Fruit fly (Drosophila melanogaster): ENCODE results near the gene CG12182.

DNA sequence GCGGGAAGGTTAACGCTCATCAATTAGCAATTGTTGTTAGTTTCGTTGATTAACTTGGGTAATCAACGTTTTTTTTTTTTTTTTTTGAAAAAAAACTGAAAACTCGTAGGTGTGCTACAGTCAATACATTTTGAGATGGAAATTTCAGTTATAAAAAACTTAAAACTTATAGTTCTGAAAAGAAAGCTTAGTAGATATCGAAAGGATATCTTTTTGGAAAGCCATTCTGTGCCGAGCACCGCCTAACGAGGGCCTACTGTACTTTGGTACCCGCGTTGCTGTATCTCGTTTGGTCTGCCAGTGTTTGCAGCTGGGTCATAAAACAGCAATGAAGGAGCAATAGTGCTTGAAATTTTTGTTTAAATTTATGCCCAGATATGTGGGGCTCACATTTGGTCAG, 27.4 kb downstream of the CG12182 start:
- TF ChIP-seq usp (GFP tag; optimal IDR thresholded peaks at IDR 0.05) (no peak), Dll (optimal IDR thresholded peaks at IDR 0.05) (no peak), EcR (GFP tag; optimal IDR thresholded peaks at IDR 0.05) (no peak)
